Fruit fly (Drosophila melanogaster): ENCODE measurements around the gene Abcd3.

The Abcd3 gene

DNA sequence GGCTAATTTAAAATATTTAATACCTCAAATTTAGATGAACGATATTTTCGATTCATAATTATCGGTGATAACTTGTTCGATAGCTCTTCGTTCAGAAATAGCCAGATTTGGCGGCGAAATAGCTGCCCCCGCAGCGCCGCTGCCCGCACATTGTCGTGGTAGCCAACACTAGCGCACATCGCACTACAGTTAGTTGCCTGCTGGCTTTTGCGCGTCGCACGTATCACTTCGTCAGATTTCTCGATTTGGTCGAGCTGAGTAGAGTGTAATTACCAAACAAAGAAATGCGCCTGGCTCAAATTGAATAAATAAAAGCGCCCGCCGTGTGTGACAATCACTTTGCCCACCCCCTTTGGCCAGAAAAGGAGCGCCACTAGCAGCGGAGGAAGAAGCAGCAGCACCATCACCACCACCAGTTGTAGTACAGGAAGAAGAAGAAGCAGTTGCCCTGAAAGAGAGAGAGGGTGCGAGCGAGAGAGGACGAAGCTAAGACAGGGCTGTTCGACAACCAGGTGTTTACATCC is at the start of gene Abcd3 (continued):
- TF ChIP-seq ci (GFP tag; IDR thresholded peaks at IDR 0.05) = peak; percentile 68; the same call in 1 of the 3 replicates
- TF ChIP-seq CTCF (GFP tag; optimal IDR thresholded peaks at IDR 0.05) = peak; percentile 41
- TF ChIP-seq pita (GFP tag; optimal IDR thresholded peaks at IDR 0.05) = no peak
- TF ChIP-seq CG6765 (GFP tag; optimal IDR thresholded peaks at IDR 0.05) = peak; percentile 25
- peak; percentile 51 for TF ChIP-seq hbn (GFP tag; IDR thresholded peaks at IDR 0.05; ENCODE audit: partially characterized antibody)
- TF ChIP-seq CG16779 (GFP tag; IDR thresholded peaks at IDR 0.05) = no peak
- no peak for TF ChIP-seq sc (optimal IDR thresholded peaks at IDR 0.05)
- TF ChIP-seq sc (GFP tag; optimal IDR thresholded peaks at IDR 0.05) = no peak
- TF ChIP-seq CG7357 (GFP tag; IDR thresholded peaks at IDR 0.05) = no peak
- peak; percentile 58 for TF ChIP-seq BEAF-32 (GFP tag; optimal IDR thresholded peaks at IDR 0.05)
- TF ChIP-seq zen (tag; optimal IDR thresholded peaks at IDR 0.05) = peak; percentile 34
- no peak for TF ChIP-seq CG30403 (GFP tag; optimal IDR thresholded peaks at IDR 0.05)
- no peak for TF ChIP-seq cato (GFP tag; optimal IDR thresholded peaks at IDR 0.05; ENCODE audit: borderline replicate concordance)
- TF ChIP-seq Med (GFP tag) = peak; percentile 92
- TF ChIP-seq Mad (GFP tag; optimal IDR thresholded peaks at IDR 0.05) = no peak
- no peak for TF ChIP-seq Atf3 (GFP tag; optimal IDR thresholded peaks at IDR 0.05)
- peak; percentile 15 for TF ChIP-seq CG15269 (tag; optimal IDR thresholded peaks at IDR 0.05)
- no peak for TF ChIP-seq az2 (GFP tag; optimal IDR thresholded peaks at IDR 0.05)
- peak; percentile 50 for TF ChIP-seq p53 (GFP tag; optimal IDR thresholded peaks at IDR 0.05)
- peak; percentile 19 for TF ChIP-seq CG7786 (GFP tag; optimal IDR thresholded peaks at IDR 0.05)
- TF ChIP-seq H2.0 (GFP tag; IDR thresholded peaks at IDR 0.05) = no peak
- TF ChIP-seq CG33213 (GFP tag; optimal IDR thresholded peaks at IDR 0.05) = peak; percentile 23
- peak; percentile 55 for TF ChIP-seq her (GFP tag; optimal IDR thresholded peaks at IDR 0.05)
- TF ChIP-seq CG31441 (GFP tag; IDR thresholded peaks at IDR 0.05) = 0 out of 2 replicates have a peak, but pooled peaks have one; percentile 24
- no peak for TF ChIP-seq CG7745 (tag; optimal IDR thresholded peaks at IDR 0.05)
- TF ChIP-seq fru (optimal IDR thresholded peaks at IDR 0.05) = no peak
- no peak for TF ChIP-seq CG32772 (GFP tag; IDR thresholded peaks at IDR 0.05)
- TF ChIP-seq corto (GFP tag; optimal IDR thresholded peaks at IDR 0.05) = no peak
- TF ChIP-seq Mes4 (GFP tag; optimal IDR thresholded peaks at IDR 0.05) = no peak
- TF ChIP-seq YL-1 (GFP tag; optimal IDR thresholded peaks at IDR 0.05) = peak; percentile 84
- TF ChIP-seq CG32767 (GFP tag; IDR thresholded peaks at IDR 0.05) = peak; percentile 38; the same call in 1 of the 2 replicates
- no peak for TF ChIP-seq CG6272 (GFP tag; IDR thresholded peaks at IDR 0.05)
- TF ChIP-seq CG17385 (GFP tag; optimal IDR thresholded peaks at IDR 0.05) = peak; percentile 100
- no peak for TF ChIP-seq tup (GFP tag; optimal IDR thresholded peaks at IDR 0.05)
- TF ChIP-seq shn (GFP tag; optimal IDR thresholded peaks at IDR 0.05) = peak; percentile 1
- peak; percentile 71 for TF ChIP-seq unc-4 (GFP tag; IDR thresholded peaks at IDR 0.05; ENCODE audit: partially characterized antibody)
- TF ChIP-seq maf-S (GFP tag; optimal IDR thresholded peaks at IDR 0.05) = no peak
- TF ChIP-seq cad (GFP tag; optimal IDR thresholded peaks at IDR 0.05) = no peak
- TF ChIP-seq Scr (GFP tag; IDR thresholded peaks at IDR 0.05; ENCODE audit: partially characterized antibody) = peak; percentile 68
- TF ChIP-seq CG6254 (GFP tag; optimal IDR thresholded peaks at IDR 0.05) = peak; percentile 31
- peak; percentile 68 for TF ChIP-seq tna (GFP tag; IDR thresholded peaks at IDR 0.05; ENCODE audit: partially characterized antibody)
- no peak for TF ChIP-seq gsb-n (tag; optimal IDR thresholded peaks at IDR 0.05)
- TF ChIP-seq CG9932 (GFP tag; IDR thresholded peaks at IDR 0.05) = peak; percentile 60
- no peak for TF ChIP-seq CG15011 (GFP tag; optimal IDR thresholded peaks at IDR 0.05)
- TF ChIP-seq Six4 (GFP tag; optimal IDR thresholded peaks at IDR 0.05) = no peak
- peak; percentile 22 for TF ChIP-seq CG12769 (tag; optimal IDR thresholded peaks at IDR 0.05)
- no peak for TF ChIP-seq lbe (GFP tag; optimal IDR thresholded peaks at IDR 0.05)
- no peak for TF ChIP-seq Lim3 (GFP tag; IDR thresholded peaks at IDR 0.05)
- TF ChIP-seq schlank (tag; optimal IDR thresholded peaks at IDR 0.05) = peak; percentile 50
- peak; percentile 62 for TF ChIP-seq da (GFP tag; optimal IDR thresholded peaks at IDR 0.05)
- TF ChIP-seq CG2202 (tag; optimal IDR thresholded peaks at IDR 0.05) = peak; percentile 27
- TF ChIP-seq CG18619 (GFP tag; optimal IDR thresholded peaks at IDR 0.05) = peak; percentile 23
